Worm (Caenorhabditis elegans) whole organism, young adult: ENCODE results near the gene abu-1.
A peak's percentile ranks its signal among the peaks of the same experiment; 100 is the strongest.

Source experiments
- B0019.2 ChIP-seq: fragments of 200-800 bp; sonication (Bioruptor generic); conservative IDR thresholded peaks from 2 replicates; pipeline ENCODE4 v1.3.6; 2022; ENCODE audit warnings: missing genetic modification reagents, missing genetic modification characterization, missing compliant biosample characterization
- B0261.1 ChIP-seq: sonication (generic microtip); optimal IDR thresholded peaks from 2 replicates; lab custom pipeline; 2016; ENCODE audit warnings: mild to moderate bottlenecking, missing genetic modification characterization, moderate library complexity, missing compliant biosample characterization
- C06A6.2 ChIP-seq: fragments of 200-800 bp; sonication (Bioruptor generic); conservative IDR thresholded peaks from 2 replicates; pipeline ENCODE4 v1.3.6; 2022; ENCODE audit warnings: missing genetic modification characterization, missing compliant biosample characterization
- C17E4.6 ChIP-seq: fragments of 200-800 bp; sonication (Bioruptor generic); IDR thresholded peaks from 2 replicates; pipeline ENCODE4 v1.3.6; 2022; ENCODE audit warnings: missing genetic modification reagents, missing genetic modification characterization, missing compliant biosample characterization
- D2030.7 ChIP-seq: fragments of 200-800 bp; sonication (Bioruptor generic); IDR thresholded peaks from 2 replicates; pipeline ENCODE4 v1.3.6; 2022; ENCODE audit warnings: missing genetic modification reagents, missing genetic modification characterization, missing compliant biosample characterization
- F33H1.4 ChIP-seq: fragments of 200-800 bp; sonication (Bioruptor generic); IDR thresholded peaks from 2 replicates; pipeline ENCODE4 v1.3.6; 2022; ENCODE audit warnings: missing genetic modification reagents, missing genetic modification characterization, missing compliant biosample characterization
- F49E8.2 ChIP-seq: sonication (generic microtip); optimal IDR thresholded peaks from 3 replicates; lab custom pipeline; 2017; ENCODE audit warnings: missing genetic modification characterization, mild to moderate bottlenecking, missing compliant biosample characterization, antibody characterized with exemption, moderate library complexity; ENCODE audit not compliant: insufficient read depth
- F52B5.7 ChIP-seq: sonication (generic microtip); optimal IDR thresholded peaks from 2 replicates; lab custom pipeline; 2016; ENCODE audit warnings: mild to moderate bottlenecking, missing genetic modification characterization, missing compliant biosample characterization
- F57C9.4 ChIP-seq: sonication (generic microtip); optimal IDR thresholded peaks from 2 replicates; lab custom pipeline; 2017; ENCODE audit warnings: mild to moderate bottlenecking, missing genetic modification characterization, missing compliant biosample characterization
- K12H6.12 ChIP-seq: fragments of 200-800 bp; sonication (Bioruptor generic); optimal IDR thresholded peaks from 2 replicates; lab custom pipeline; 2018; ENCODE audit warnings: mild to moderate bottlenecking, missing genetic modification characterization, missing compliant biosample characterization
- T07F8.4 ChIP-seq: sonication (generic microtip); optimal IDR thresholded peaks from 2 replicates; lab custom pipeline; 2016; ENCODE audit warnings: mild to moderate bottlenecking, missing genetic modification characterization, moderate library complexity, missing compliant biosample characterization
- Y53G8AR.9 ChIP-seq: fragments of 200-800 bp; sonication (Bioruptor generic); conservative IDR thresholded peaks from 2 replicates; pipeline ENCODE4 v1.3.6; 2022; ENCODE audit warnings: missing genetic modification reagents, missing genetic modification characterization, missing compliant biosample characterization
- Y67H2A.10 ChIP-seq: fragments of 200-800 bp; sonication (Bioruptor generic); conservative IDR thresholded peaks from 2 replicates; pipeline ENCODE4 v1.3.6; 2022; ENCODE audit warnings: missing genetic modification reagents, missing genetic modification characterization, missing compliant biosample characterization
- ZK185.1 ChIP-seq: sonication (generic microtip); optimal IDR thresholded peaks from 2 replicates; lab custom pipeline; 2016; ENCODE audit warnings: mild to moderate bottlenecking, missing genetic modification characterization, missing compliant biosample characterization; ENCODE audit not compliant: poor library complexity, severe bottlenecking
- atf-7 ChIP-seq: sonication (generic microtip); optimal IDR thresholded peaks from 2 replicates; lab custom pipeline; 2017; ENCODE audit warnings: mild to moderate bottlenecking, missing genetic modification characterization, missing compliant biosample characterization
- attf-5 ChIP-seq: fragments of 200-800 bp; sonication (Bioruptor generic); optimal IDR thresholded peaks from 2 replicates; lab custom pipeline; 2018; ENCODE audit warnings: mild to moderate bottlenecking, missing genetic modification characterization, missing compliant biosample characterization
- attf-6 ChIP-seq: fragments of 200-800 bp; sonication (Bioruptor generic); IDR thresholded peaks from 2 replicates; pipeline ENCODE4 v1.3.6; 2022; ENCODE audit warnings: missing genetic modification reagents, missing genetic modification characterization, missing compliant biosample characterization
- bed-1 ChIP-seq: fragments of 200-800 bp; sonication (Bioruptor generic); IDR thresholded peaks from 2 replicates; pipeline ENCODE4 v1.3.6; 2022; ENCODE audit warnings: missing genetic modification reagents, missing genetic modification characterization, missing compliant biosample characterization
- bed-2 ChIP-seq: fragments of 200-800 bp; sonication (Bioruptor generic); IDR thresholded peaks from 2 replicates; pipeline ENCODE4 v1.3.6; 2022; ENCODE audit warnings: missing genetic modification reagents, missing genetic modification characterization, missing compliant biosample characterization
- cebp-1 ChIP-seq, 2 experiments: fragments of 200-800 bp in 1 of 2; sonication (Bioruptor generic) in 1 of 2; sonication (generic microtip) in 1 of 2; IDR thresholded peaks in 1 of 2; optimal IDR thresholded peaks in 1 of 2; 2 replicates each; pipeline versions ENCODE4 v1.3.6 to Lab custom; 2017 to 2022; ENCODE audit warnings: missing compliant biosample characterization in 2 of 2, missing genetic modification characterization in 2 of 2, mild to moderate bottlenecking in 1 of 2, missing genetic modification reagents in 1 of 2, moderate library complexity in 1 of 2
- ceh-100 ChIP-seq: fragments of 200-800 bp; sonication (Bioruptor generic); IDR thresholded peaks from 2 replicates; pipeline ENCODE4 v1.3.6; 2022; ENCODE audit warnings: missing genetic modification reagents, missing genetic modification characterization, missing compliant biosample characterization
- ceh-91 ChIP-seq: fragments of 200-800 bp; sonication (Bioruptor generic); IDR thresholded peaks from 2 replicates; pipeline ENCODE4 v1.3.6; 2022; ENCODE audit warnings: missing genetic modification reagents, missing genetic modification characterization, missing compliant biosample characterization
- dox-1 ChIP-seq: fragments of 200-800 bp; sonication (Bioruptor generic); IDR thresholded peaks from 2 replicates; pipeline ENCODE4 v1.3.6; 2022; ENCODE audit warnings: missing genetic modification reagents, missing genetic modification characterization, missing compliant biosample characterization
- dpff-1 ChIP-seq: sonication (generic microtip); optimal IDR thresholded peaks from 2 replicates; lab custom pipeline; 2017; ENCODE audit warnings: mild to moderate bottlenecking, missing genetic modification characterization, missing compliant biosample characterization
- dpl-1 ChIP-seq: fragments of 150-350 bp; optimal IDR thresholded peaks from 2 replicates; lab custom pipeline; 2014; ENCODE audit warnings: missing biosample characterization, missing genetic modification reagents, missing genetic modification characterization
- egl-44 ChIP-seq: fragments of 200-800 bp; sonication (Bioruptor generic); IDR thresholded peaks from 2 replicates; pipeline ENCODE4 v1.3.6; 2022; ENCODE audit warnings: missing genetic modification reagents, missing genetic modification characterization, missing compliant biosample characterization
- ets-4 ChIP-seq: fragments of 200-800 bp; sonication (Bioruptor generic); optimal IDR thresholded peaks from 2 replicates; lab custom pipeline; 2018; ENCODE audit warnings: mild to moderate bottlenecking, missing genetic modification characterization, missing compliant biosample characterization
- hmg-1.2 ChIP-seq: fragments of 200-800 bp; sonication (Bioruptor generic); IDR thresholded peaks from 2 replicates; pipeline ENCODE4 v1.3.6; 2022; ENCODE audit warnings: missing genetic modification reagents, missing genetic modification characterization, missing compliant biosample characterization
- hmg-20 ChIP-seq: fragments of 200-800 bp; sonication (Bioruptor generic); IDR thresholded peaks from 2 replicates; pipeline ENCODE4 v1.3.6; 2022; ENCODE audit warnings: missing genetic modification reagents, missing genetic modification characterization, missing compliant biosample characterization
- hsf-1 ChIP-seq: fragments of 200-800 bp; sonication (Bioruptor generic); IDR thresholded peaks from 2 replicates; pipeline ENCODE4 v1.3.6; 2022; ENCODE audit warnings: missing genetic modification reagents, missing genetic modification characterization, missing compliant biosample characterization
- lag-1 ChIP-seq: fragments of 200-800 bp; sonication (Bioruptor generic); IDR thresholded peaks from 2 replicates; pipeline ENCODE4 v1.3.6; 2022; ENCODE audit warnings: missing genetic modification reagents, missing genetic modification characterization, missing compliant biosample characterization
- let-526 ChIP-seq: fragments of 200-800 bp; sonication (Bioruptor generic); IDR thresholded peaks from 2 replicates; pipeline ENCODE4 v1.3.6; 2022; ENCODE audit warnings: missing genetic modification reagents, missing genetic modification characterization, missing compliant biosample characterization
- lin-26 ChIP-seq: fragments of 200-800 bp; sonication (Bioruptor generic); IDR thresholded peaks from 2 replicates; pipeline ENCODE4 v1.3.6; 2022; ENCODE audit warnings: missing genetic modification reagents, missing genetic modification characterization, missing compliant biosample characterization
- lin-35 ChIP-seq, 3 experiments: fragments of 150-350 bp in 2 of 3; sonication (generic microtip) in 1 of 3; optimal IDR thresholded peaks; 2 replicates each; lab custom pipeline; 2014 to 2018; ENCODE audit warnings: missing biosample characterization in 3 of 3, missing genetic modification characterization in 3 of 3, missing genetic modification reagents in 3 of 3
- madf-10 ChIP-seq: sonication (generic microtip); optimal IDR thresholded peaks from 2 replicates; lab custom pipeline; 2016; ENCODE audit warnings: mild to moderate bottlenecking, missing genetic modification characterization, missing compliant biosample characterization
- madf-6 ChIP-seq: fragments of 200-800 bp; sonication (Bioruptor generic); IDR thresholded peaks from 2 replicates; pipeline ENCODE4 v1.3.6; 2022; ENCODE audit warnings: missing genetic modification reagents, missing genetic modification characterization, missing compliant biosample characterization
- madf-8 ChIP-seq: fragments of 200-800 bp; sonication (Bioruptor generic); conservative IDR thresholded peaks from 2 replicates; pipeline ENCODE4 v1.3.6; 2022; ENCODE audit warnings: missing genetic modification reagents, missing genetic modification characterization, missing compliant biosample characterization
- mxl-1 ChIP-seq: sonication (generic microtip); optimal IDR thresholded peaks from 2 replicates; lab custom pipeline; 2016; ENCODE audit warnings: missing genetic modification characterization, missing compliant biosample characterization
- nfyb-1 ChIP-seq: fragments of 200-800 bp; sonication (Bioruptor generic); IDR thresholded peaks from 2 replicates; pipeline ENCODE4 v1.3.6; 2022; ENCODE audit warnings: missing genetic modification reagents, missing genetic modification characterization, missing compliant biosample characterization
- pha-4 ChIP-seq: fragments of 150-350 bp; sonication (generic microtip); optimal IDR thresholded peaks from 2 replicates; lab custom pipeline; 2014; ENCODE audit warnings: missing biosample characterization, missing genetic modification reagents, missing genetic modification characterization
- rcor-1 ChIP-seq: fragments of 200-800 bp; sonication (Bioruptor generic); IDR thresholded peaks from 2 replicates; pipeline ENCODE4 v1.3.6; 2022; ENCODE audit warnings: missing genetic modification reagents, missing genetic modification characterization, missing compliant biosample characterization
- sdz-38 ChIP-seq: sonication (generic microtip); optimal IDR thresholded peaks from 2 replicates; lab custom pipeline; 2016; ENCODE audit warnings: missing genotype, missing genetic modification characterization, missing compliant biosample characterization
- tbp1 ChIP-seq: fragments of 200-800 bp; sonication (Bioruptor generic); optimal IDR thresholded peaks from 2 replicates; lab custom pipeline; 2018; ENCODE audit warnings: mild to moderate bottlenecking, missing genetic modification characterization, missing compliant biosample characterization
- tlf-1 ChIP-seq: fragments of 200-800 bp; sonication (Bioruptor generic); optimal IDR thresholded peaks from 2 replicates; lab custom pipeline; 2018; ENCODE audit warnings: mild to moderate bottlenecking, missing genetic modification characterization, missing compliant biosample characterization
- zim-3 ChIP-seq: sonication (generic microtip); optimal IDR thresholded peaks from 2 replicates; lab custom pipeline; 2017; ENCODE audit warnings: mild to moderate bottlenecking, missing genetic modification characterization, moderate library complexity, missing compliant biosample characterization
- ztf-25 ChIP-seq: fragments of 200-800 bp; sonication (Bioruptor generic); IDR thresholded peaks from 2 replicates; pipeline ENCODE4 v1.3.6; 2022; ENCODE audit warnings: missing genetic modification reagents, missing genetic modification characterization, missing compliant biosample characterization
- ztf-26 ChIP-seq: sonication (generic microtip); optimal IDR thresholded peaks from 2 replicates; lab custom pipeline; 2017; ENCODE audit warnings: missing genetic modification characterization, missing compliant biosample characterization

Gene abu-1

ce11 chrV:10361830-10362397, 19.7 kb downstream of the abu-1 start, which contains the start of gene cash-1 (continued):
- TF ChIP-seq nfyb-1 = peak; percentile 41; the same call in 1 of the 2 replicates
- peak; percentile 53 for TF ChIP-seq tbp1 (GFP tag; lab: Kevin White, UChicago)
- TF ChIP-seq cebp-1 (GFP tag; IDR thresholded peaks at IDR 0.05; lab: Robert Waterston, UW) = peak; percentile 45; the same call in 1 of the 2 replicates
- peak; percentile 58 for TF ChIP-seq cebp-1 (tag; optimal IDR thresholded peaks at IDR 0.05; lab: Kevin White, UChicago)
- TF ChIP-seq F57C9.4 (tag; lab: Kevin White, UChicago) = no peak
- no peak for TF ChIP-seq T07F8.4
- no peak for TF ChIP-seq ztf-26 (tag; lab: Kevin White, UChicago)
- TF ChIP-seq pha-4 = peak; percentile 8
- no peak for TF ChIP-seq hsf-1 (GFP tag; lab: Robert Waterston, UW)
- TF ChIP-seq hmg-20 (GFP tag; lab: Robert Waterston, UW) = no peak
- 0 out of 2 replicates have a peak, but pooled peaks have one; percentile 36 for TF ChIP-seq ztf-25 (GFP tag; lab: Robert Waterston, UW)
- no peak for TF ChIP-seq mxl-1 (tag; lab: Kevin White, UChicago)
- TF ChIP-seq C06A6.2 = no peak
- peak; percentile 66 for TF ChIP-seq tlf-1 (GFP tag; lab: Kevin White, UChicago)
- no peak for TF ChIP-seq B0019.2 (GFP tag; lab: Robert Waterston, UW)
- TF ChIP-seq dpl-1 (GFP tag; lab: Kevin White, UChicago) = peak; percentile 68
- TF ChIP-seq attf-6 = peak; percentile 38; the same call in 1 of the 2 replicates
- no peak for TF ChIP-seq egl-44 (GFP tag; lab: Robert Waterston, UW)
- no peak for TF ChIP-seq ceh-100 (GFP tag; lab: Robert Waterston, UW)
- no peak for TF ChIP-seq dpff-1 (tag; lab: Kevin White, UChicago)
- no peak for TF ChIP-seq atf-7 (tag; lab: Kevin White, UChicago)
- TF ChIP-seq rcor-1 = 0 out of 2 replicates have a peak, but pooled peaks have one; percentile 37
- TF ChIP-seq dox-1 (GFP tag; lab: Robert Waterston, UW) = peak; percentile 88
- TF ChIP-seq B0261.1 (tag; lab: Kevin White, UChicago) = no peak
- TF ChIP-seq let-526 (GFP tag; lab: Robert Waterston, UW) = 0 out of 2 replicates have a peak, but pooled peaks have one; percentile 55
- TF ChIP-seq zim-3 (tag; lab: Kevin White, UChicago) = no peak
- TF ChIP-seq C17E4.6 (GFP tag; lab: Robert Waterston, UW) = no peak
- TF ChIP-seq ets-4 = no peak
- peak; percentile 51 for TF ChIP-seq F49E8.2 (tag; lab: Kevin White, UChicago)
- peak; percentile 36 for TF ChIP-seq K12H6.12
- TF ChIP-seq attf-5 (GFP tag; lab: Kevin White, UChicago) = peak; percentile 88
- TF ChIP-seq lin-26 (GFP tag; lab: Robert Waterston, UW) = peak; percentile 54
- TF ChIP-seq hmg-1.2 = peak; percentile 52; the same call in 1 of the 2 replicates
- no peak for TF ChIP-seq sdz-38 (tag; lab: Kevin White, UChicago)
- no peak for TF ChIP-seq F52B5.7 (tag; lab: Kevin White, UChicago)
- no peak for TF ChIP-seq lag-1 (GFP tag; lab: Robert Waterston, UW)
- no peak; the same call in 1 of the 2 replicates for TF ChIP-seq Y67H2A.10 (GFP tag; lab: Robert Waterston, UW)
- peak; percentile 54 for TF ChIP-seq F33H1.4 (GFP tag; lab: Robert Waterston, UW)
- TF ChIP-seq ceh-91 = peak; percentile 66
- TF ChIP-seq madf-8 = peak; percentile 71
- TF ChIP-seq Y53G8AR.9 (GFP tag; lab: Robert Waterston, UW) = no peak
- peak; percentile 17 for TF ChIP-seq madf-10 (tag; lab: Kevin White, UChicago)
- no peak for TF ChIP-seq bed-1 (GFP tag; lab: Robert Waterston, UW)
- peak; percentile 68 for TF ChIP-seq D2030.7 (GFP tag; lab: Robert Waterston, UW)
- peak; percentile 85 for TF ChIP-seq madf-6 (GFP tag; lab: Robert Waterston, UW)
- TF ChIP-seq lin-35 (GFP tag; optimal IDR thresholded peaks at IDR 0.05; lab: Kevin White, UChicago) = peak in 1 of 3 experiments; percentile 42
- TF ChIP-seq bed-2 (GFP tag; lab: Robert Waterston, UW) = no peak
- peak; percentile 47 for TF ChIP-seq ZK185.1 (tag; lab: Kevin White, UChicago)
